Fruit fly (Drosophila melanogaster) whole organism, prepupa: ENCODE results near the gene Fmr1.

Source experiments
- Blimp-1 ChIP-seq: fragments of 200-800 bp; sonication (Bioruptor generic); optimal IDR thresholded peaks from 3 replicates; lab custom pipeline; 2017; ENCODE audit warnings: missing biosample characterization, missing genetic modification characterization, mild to moderate bottlenecking, moderate library complexity, missing genetic modification reagents
- CG10631 ChIP-seq: fragments of 200-800 bp; sonication (Bioruptor generic); optimal IDR thresholded peaks from 2 replicates; lab custom pipeline; 2016; ENCODE audit warnings: missing biosample characterization, missing genetic modification characterization
- CG11294 ChIP-seq: fragments of 200-800 bp; sonication (Bioruptor generic); IDR thresholded peaks from 2 replicates; pipeline ENCODE4 v1.3.6; 2022; ENCODE audit warnings: missing biosample characterization, missing genetic modification characterization
- CG11902 ChIP-seq: fragments of 200-800 bp; sonication (Bioruptor generic); optimal IDR thresholded peaks from 3 replicates; lab custom pipeline; 2016; ENCODE audit warnings: missing biosample characterization, missing genetic modification characterization
- CG1621 ChIP-seq: fragments of 200-800 bp; sonication (Bioruptor generic); optimal IDR thresholded peaks from 3 replicates; lab custom pipeline; 2018; ENCODE audit warnings: missing biosample characterization, mild to moderate bottlenecking, missing genetic modification characterization
- CG3032 ChIP-seq: fragments of 200-800 bp; optimal IDR thresholded peaks from 2 replicates; lab custom pipeline; 2019; ENCODE audit warnings: missing biosample characterization, mild to moderate bottlenecking, missing genetic modification characterization, moderate library complexity
- CG6854 ChIP-seq: fragments of 200-800 bp; sonication (Bioruptor generic); optimal IDR thresholded peaks from 2 replicates; lab custom pipeline; 2017; ENCODE audit warnings: missing biosample characterization, mild to moderate bottlenecking, missing genetic modification characterization
- CG8119 ChIP-seq: fragments of 200-800 bp; sonication (Bioruptor generic); IDR thresholded peaks from 3 replicates; pipeline ENCODE4 v1.3.6; 2022; ENCODE audit warnings: missing biosample characterization, missing genetic modification characterization
- Eip93F ChIP-seq: fragments of 200-800 bp; sonication (Bioruptor generic); optimal IDR thresholded peaks from 2 replicates; lab custom pipeline; 2016; ENCODE audit warnings: missing biosample characterization, mild to moderate bottlenecking, missing genetic modification characterization
- Ets21C ChIP-seq: fragments of 200-800 bp; sonication (Bioruptor generic); optimal IDR thresholded peaks from 3 replicates; lab custom pipeline; 2016; ENCODE audit warnings: missing biosample characterization, missing genetic modification characterization

- TF ChIP-seq CG3032 (tag; lab: Kevin White, UChicago) (no peak), CG10631 (GFP tag; lab: Kevin White, UChicago) (no peak), CG8119 (GFP tag; lab: Robert Waterston, UW) (no peak), CG11294 (GFP tag; lab: Robert Waterston, UW) (no peak), Blimp-1 (GFP tag; lab: Kevin White, UChicago) (no peak), CG1621 (tag; lab: Kevin White, UChicago) (no peak), CG11902 (no peak), Ets21C (GFP tag; lab: Kevin White, UChicago) (no peak), Eip93F (GFP tag; lab: Kevin White, UChicago) (no peak), CG6854 (GFP tag; lab: Kevin White, UChicago) (no peak)
Measured at dm6 chr3R:10075323-10075788, 34.6 kb downstream of the Fmr1 start, which contains the start of gene Alp13.
